Worm (Caenorhabditis elegans): Measurements from ENCODE around the gene C36B7.1.

Gene C36B7.1

DNA sequence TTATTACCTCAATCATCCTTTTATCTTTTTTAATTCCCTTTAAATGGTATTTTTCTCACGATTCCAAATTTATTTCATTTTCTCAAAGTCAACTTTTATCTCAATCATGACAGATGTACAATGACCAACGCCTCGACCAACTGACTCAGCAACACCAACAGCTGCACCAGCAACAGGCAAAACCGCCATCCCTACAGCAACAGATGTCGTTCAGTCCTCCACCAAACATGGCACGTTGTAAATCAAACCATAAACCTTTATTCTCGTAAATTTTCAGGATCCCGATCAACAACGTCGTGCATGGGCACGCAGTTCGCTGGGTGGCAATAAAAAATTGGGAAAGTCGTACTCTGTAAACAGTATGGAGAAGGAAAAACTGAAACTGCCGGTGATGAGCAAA, 50.1 kb downstream of the C36B7.1 start:
- TF ChIP-seq tab-1 (GFP tag; IDR thresholded peaks at IDR 0.05) = no peak
- no peak for TF ChIP-seq T22C8.4 (GFP tag; IDR thresholded peaks at IDR 0.05)
- TF ChIP-seq ztf-29 (GFP tag; IDR thresholded peaks at IDR 0.05) = no peak
